Fruit fly (Drosophila melanogaster) whole organism, embryonic: ENCODE data around the gene Ssk.
A peak's percentile ranks its signal among the peaks of the same experiment; 100 is the strongest.

Experiments used
- CG16863 ChIP-seq: fragments of 200-800 bp; sonication (Bioruptor generic); optimal IDR thresholded peaks from 3 replicates; lab custom pipeline; 2016; ENCODE audit warnings: missing biosample characterization, missing genetic modification characterization
- CG18011 ChIP-seq: fragments of 200-800 bp; sonication (Bioruptor generic); optimal IDR thresholded peaks from 2 replicates; lab custom pipeline; 2017; ENCODE audit warnings: missing biosample characterization, missing genetic modification characterization, mild to moderate bottlenecking, moderate library complexity, missing genotype
- CG6175 ChIP-seq: fragments of 200-800 bp; sonication (Bioruptor generic); IDR thresholded peaks from 3 replicates; pipeline ENCODE4 v1.3.6; 2022; ENCODE audit warnings: missing biosample characterization, missing genetic modification characterization
- CG9215 ChIP-seq: fragments of 200-800 bp; sonication (Bioruptor generic); IDR thresholded peaks from 2 replicates; pipeline ENCODE4 v1.3.6; 2022; ENCODE audit warnings: missing biosample characterization, missing genetic modification characterization
- Opbp ChIP-seq: fragments of 200-800 bp; sonication (Bioruptor generic); IDR thresholded peaks from 3 replicates; pipeline ENCODE4 v1.3.6; 2022; ENCODE audit warnings: missing biosample characterization, missing genetic modification characterization; ENCODE audit not compliant: partially characterized antibody
- ato ChIP-seq: fragments of 200-800 bp; sonication (Bioruptor generic); IDR thresholded peaks from 2 replicates; pipeline ENCODE4 v1.3.6; 2022; ENCODE audit warnings: missing biosample characterization, missing genetic modification characterization; ENCODE audit not compliant: partially characterized antibody
- bsh ChIP-seq, 2 experiments: fragments of 200-800 bp; sonication (Bioruptor generic); optimal IDR thresholded peaks; 2 replicates each; lab custom pipeline; 2017 to 2018; ENCODE audit warnings: mild to moderate bottlenecking in 2 of 2, missing biosample characterization in 2 of 2, missing genetic modification characterization in 2 of 2, moderate library complexity in 1 of 2
- gce ChIP-seq: fragments of 200-800 bp; sonication (Bioruptor generic); IDR thresholded peaks from 3 replicates; pipeline ENCODE4 v1.3.6; 2022; ENCODE audit warnings: missing biosample characterization, missing genetic modification characterization
- ttk ChIP-seq: fragments of 200-800 bp; sonication (Bioruptor generic); IDR thresholded peaks from 2 replicates; pipeline ENCODE4 v2.1.2; 2022; ENCODE audit warnings: missing biosample characterization, missing genetic modification characterization

DNA sequence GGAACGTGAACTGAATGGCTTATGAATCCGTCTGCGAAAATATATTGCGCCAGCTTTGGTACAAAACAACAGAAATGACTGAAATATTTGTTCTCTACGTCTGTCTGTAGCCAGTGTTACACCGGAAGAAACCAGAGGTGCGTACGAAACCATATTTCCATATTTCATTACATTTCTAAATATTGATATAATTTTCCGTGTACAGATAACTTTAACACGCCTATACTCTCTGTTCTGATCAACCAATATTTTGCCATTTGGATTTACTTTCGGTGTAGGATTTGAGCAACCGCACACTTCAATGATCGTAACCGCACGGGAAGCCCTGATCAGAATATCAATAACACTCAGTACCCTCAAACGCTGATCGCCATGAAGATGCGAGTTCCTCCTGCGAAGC is 6.4 kb downstream of the Ssk start:
- no peak for TF ChIP-seq CG18011 (GFP tag; lab: Kevin White, UChicago)
- TF ChIP-seq gce = no peak
- TF ChIP-seq CG9215 (GFP tag; lab: Robert Waterston, UW) = peak; percentile 51
- no peak for TF ChIP-seq CG16863 (GFP tag; lab: Kevin White, UChicago)
- TF ChIP-seq ato (GFP tag; lab: Robert Waterston, UW) = no peak
- no peak for TF ChIP-seq Opbp
- peak; percentile 47 for TF ChIP-seq ttk (GFP tag; lab: Robert Waterston, UW)
- peak; percentile 41 to 55 for TF ChIP-seq bsh (GFP tag; optimal IDR thresholded peaks at IDR 0.05; lab: Kevin White, UChicago)
- TF ChIP-seq CG6175 (GFP tag; lab: Robert Waterston, UW) = no peak
